Worm (Caenorhabditis elegans) whole organism, young adult: ENCODE data around the gene Y45F10B.13.

ENCODE experiments used
- T26A5.8 ChIP-seq: sonication (generic microtip); optimal IDR thresholded peaks from 2 replicates; lab custom pipeline; 2016; ENCODE audit warnings: missing genetic modification characterization, missing compliant biosample characterization
- ama-1 ChIP-seq, 3 experiments: fragments of 150-350 bp in 1 of 3; sonication (generic microtip) in 2 of 3; optimal IDR thresholded peaks; 2 replicates each; lab custom pipeline; 2014 to 2018; ENCODE audit warnings: missing biosample characterization in 2 of 3, missing genetic modification characterization in 2 of 3, missing genetic modification reagents in 2 of 3
- atf-7 ChIP-seq: sonication (generic microtip); optimal IDR thresholded peaks from 2 replicates; lab custom pipeline; 2017; ENCODE audit warnings: mild to moderate bottlenecking, missing genetic modification characterization, missing compliant biosample characterization
- cebp-1 ChIP-seq, 2 experiments: fragments of 200-800 bp in 1 of 2; sonication (Bioruptor generic) in 1 of 2; sonication (generic microtip) in 1 of 2; IDR thresholded peaks in 1 of 2; optimal IDR thresholded peaks in 1 of 2; 2 replicates each; pipeline versions ENCODE4 v1.3.6 to Lab custom; 2017 to 2022; ENCODE audit warnings: missing compliant biosample characterization in 2 of 2, missing genetic modification characterization in 2 of 2, mild to moderate bottlenecking in 1 of 2, missing genetic modification reagents in 1 of 2, moderate library complexity in 1 of 2
- let-607 ChIP-seq, 2 experiments: fragments of 200-800 bp in 1 of 2; sonication (Bioruptor generic) in 1 of 2; sonication (generic microtip) in 1 of 2; optimal IDR thresholded peaks; 2 replicates each; lab custom pipeline; 2016 to 2018; ENCODE audit warnings: mild to moderate bottlenecking in 2 of 2, missing compliant biosample characterization in 2 of 2, missing genetic modification characterization in 2 of 2, moderate library complexity in 2 of 2, missing genotype in 1 of 2
- lin-26 ChIP-seq: fragments of 200-800 bp; sonication (Bioruptor generic); IDR thresholded peaks from 2 replicates; pipeline ENCODE4 v1.3.6; 2022; ENCODE audit warnings: missing genetic modification reagents, missing genetic modification characterization, missing compliant biosample characterization
- pha-4 ChIP-seq: fragments of 150-350 bp; sonication (generic microtip); optimal IDR thresholded peaks from 2 replicates; lab custom pipeline; 2014; ENCODE audit warnings: missing biosample characterization, missing genetic modification reagents, missing genetic modification characterization
- zfh-2 ChIP-seq: fragments of 200-800 bp; sonication (Bioruptor generic); conservative IDR thresholded peaks from 2 replicates; pipeline ENCODE4 v1.3.6; 2022; ENCODE audit warnings: missing genetic modification reagents, missing genetic modification characterization, missing compliant biosample characterization

DNA sequence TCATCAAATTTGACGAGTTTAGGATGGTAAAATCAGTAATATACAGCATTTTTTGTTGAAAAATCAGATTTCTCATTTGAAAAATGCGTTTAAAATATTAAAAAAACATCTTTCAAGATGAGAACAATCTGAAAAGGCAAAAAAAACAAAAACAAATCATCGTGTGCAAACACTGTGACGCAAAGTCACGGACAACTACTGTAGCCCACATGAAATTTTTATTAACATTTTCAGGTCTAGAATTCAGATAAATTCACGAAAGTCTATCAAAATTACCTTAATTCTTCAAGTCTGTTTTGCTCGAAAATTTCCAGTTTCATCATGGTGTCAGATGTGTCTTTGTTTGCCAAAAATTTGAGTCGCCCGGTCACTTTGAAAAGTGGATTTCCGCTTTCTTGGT lies 22.6 kb downstream of the Y45F10B.13 start:
- TF ChIP-seq pha-4 (tag; lab: Kevin White, UChicago) (no peak), atf-7 (tag; lab: Kevin White, UChicago) (no peak), T26A5.8 (no peak), cebp-1 (GFP tag; IDR thresholded peaks at IDR 0.05; lab: Robert Waterston, UW) (no peak), cebp-1 (tag; optimal IDR thresholded peaks at IDR 0.05; lab: Kevin White, UChicago) (no peak), lin-26 (GFP tag; lab: Robert Waterston, UW) (no peak), let-607 (tag; optimal IDR thresholded peaks at IDR 0.05; lab: Kevin White, UChicago) (no peak), zfh-2 (GFP tag; lab: Robert Waterston, UW) (no peak), ama-1 (optimal IDR thresholded peaks at IDR 0.05; lab: Kevin White, UChicago) (no peak), ama-1 (GFP tag; optimal IDR thresholded peaks at IDR 0.05; lab: Kevin White, UChicago) (no peak)
